Fruit fly (Drosophila melanogaster) whole organism, embryonic: ENCODE results near the gene CG34282.

Experiments used
- ATbp ChIP-seq: fragments of 200-800 bp; sonication (Bioruptor generic); optimal IDR thresholded peaks from 2 replicates; lab custom pipeline; 2017; ENCODE audit warnings: missing biosample characterization, mild to moderate bottlenecking, missing genetic modification characterization, missing genetic modification reagents
- Awh ChIP-seq: fragments of 200-800 bp; sonication (Bioruptor generic); IDR thresholded peaks from 2 replicates; pipeline ENCODE4, ENCODE4 v1.3.6; 2022; ENCODE audit warnings: missing biosample characterization, missing genetic modification characterization
- CG11085 ChIP-seq: fragments of 200-800 bp; sonication (Bioruptor generic); IDR thresholded peaks from 2 replicates; pipeline ENCODE4 v1.3.6; 2022; ENCODE audit warnings: missing biosample characterization, missing genetic modification characterization
- CG11560 ChIP-seq: fragments of 200-800 bp; sonication (Bioruptor generic); IDR thresholded peaks from 3 replicates; pipeline ENCODE4 v1.3.6; 2022; ENCODE audit warnings: missing biosample characterization, missing genetic modification characterization
- CG12071 ChIP-seq: fragments of 200-800 bp; sonication (Bioruptor generic); optimal IDR thresholded peaks from 3 replicates; lab custom pipeline; 2018; ENCODE audit warnings: missing biosample characterization, mild to moderate bottlenecking, missing genetic modification characterization
- CG12659 ChIP-seq: fragments of 200-800 bp; sonication (Bioruptor generic); optimal IDR thresholded peaks from 3 replicates; lab custom pipeline; 2017; ENCODE audit warnings: mild to moderate bottlenecking, missing biosample characterization, missing genetic modification reagents, missing genetic modification characterization
- CG12744 ChIP-seq: fragments of 200-800 bp; sonication (Bioruptor generic); optimal IDR thresholded peaks from 2 replicates; lab custom pipeline; 2016; ENCODE audit warnings: missing biosample characterization, missing genetic modification characterization
- CG1602 ChIP-seq: fragments of 200-800 bp; sonication (Bioruptor generic); optimal IDR thresholded peaks from 3 replicates; lab custom pipeline; 2016; ENCODE audit warnings: missing biosample characterization, missing genetic modification characterization
- CG17361 ChIP-seq: fragments of 200-800 bp; sonication (Bioruptor generic); IDR thresholded peaks from 3 replicates; pipeline ENCODE4 v1.3.6; 2022; ENCODE audit warnings: missing biosample characterization, missing genetic modification characterization
- CG17829 ChIP-seq: fragments of 200-800 bp; optimal IDR thresholded peaks from 2 replicates; lab custom pipeline; 2019; ENCODE audit warnings: missing biosample characterization, mild to moderate bottlenecking, missing genetic modification characterization, moderate library complexity
- CG17912 ChIP-seq: fragments of 200-800 bp; sonication (Bioruptor generic); optimal IDR thresholded peaks from 2 replicates; lab custom pipeline; 2018; ENCODE audit warnings: missing biosample characterization, mild to moderate bottlenecking, missing genetic modification characterization
- CG18011 ChIP-seq: fragments of 200-800 bp; sonication (Bioruptor generic); optimal IDR thresholded peaks from 2 replicates; lab custom pipeline; 2017; ENCODE audit warnings: missing biosample characterization, missing genetic modification characterization, mild to moderate bottlenecking, moderate library complexity, missing genotype
- CG18764 ChIP-seq: fragments of 200-800 bp; sonication (Bioruptor generic); optimal IDR thresholded peaks from 3 replicates; lab custom pipeline; 2016; ENCODE audit warnings: missing biosample characterization, missing genetic modification characterization
- CG2202 ChIP-seq: fragments of 200-800 bp; sonication (Bioruptor generic); optimal IDR thresholded peaks from 2 replicates; lab custom pipeline; 2018; ENCODE audit warnings: missing biosample characterization, mild to moderate bottlenecking, missing genetic modification characterization
- CG2889 ChIP-seq: fragments of 200-800 bp; sonication (Bioruptor generic); IDR thresholded peaks from 3 replicates; pipeline ENCODE4 v1.3.6; 2022; ENCODE audit warnings: missing biosample characterization, missing genetic modification characterization
- CG31365 ChIP-seq: fragments of 200-800 bp; sonication (Bioruptor generic); optimal IDR thresholded peaks from 2 replicates; lab custom pipeline; 2018; ENCODE audit warnings: missing biosample characterization, mild to moderate bottlenecking, missing genetic modification characterization
- CG3847 ChIP-seq: fragments of 200-800 bp; sonication (Bioruptor generic); IDR thresholded peaks from 2 replicates; pipeline ENCODE4 v1.3.6; 2022; ENCODE audit warnings: missing biosample characterization, missing genetic modification characterization
- CG4282 ChIP-seq: fragments of 200-800 bp; sonication (Bioruptor generic); optimal IDR thresholded peaks from 2 replicates; lab custom pipeline; 2016; ENCODE audit warnings: missing biosample characterization, missing genetic modification characterization
- CG7963 ChIP-seq: fragments of 200-800 bp; sonication (Bioruptor generic); IDR thresholded peaks from 3 replicates; pipeline ENCODE4 v1.3.6; 2022; ENCODE audit warnings: missing biosample characterization, missing genetic modification characterization; ENCODE audit not compliant: partially characterized antibody
- CG8359 ChIP-seq: fragments of 200-800 bp; sonication (Bioruptor generic); optimal IDR thresholded peaks from 2 replicates; lab custom pipeline; 2017; ENCODE audit warnings: missing biosample characterization, mild to moderate bottlenecking, missing genetic modification characterization, borderline replicate concordance
- CG8765 ChIP-seq: fragments of 200-800 bp; sonication (Bioruptor generic); IDR thresholded peaks from 2 replicates; pipeline ENCODE4 v1.3.6; 2022; ENCODE audit warnings: missing biosample characterization, missing genetic modification characterization
- CG9215 ChIP-seq: fragments of 200-800 bp; sonication (Bioruptor generic); IDR thresholded peaks from 2 replicates; pipeline ENCODE4 v1.3.6; 2022; ENCODE audit warnings: missing biosample characterization, missing genetic modification characterization
- CG9609 ChIP-seq: fragments of 200-800 bp; sonication (Bioruptor generic); optimal IDR thresholded peaks from 3 replicates; lab custom pipeline; 2016; ENCODE audit warnings: missing biosample characterization, missing genetic modification characterization
- CG9797 ChIP-seq: fragments of 200-800 bp; sonication (Bioruptor generic); optimal IDR thresholded peaks from 3 replicates; lab custom pipeline; 2018; ENCODE audit warnings: missing biosample characterization, mild to moderate bottlenecking, missing genetic modification characterization
- D19A ChIP-seq: fragments of 200-800 bp; optimal IDR thresholded peaks from 3 replicates; lab custom pipeline; 2019; ENCODE audit warnings: missing biosample characterization, mild to moderate bottlenecking, missing genetic modification characterization, moderate library complexity
- Deaf1 ChIP-seq: fragments of 200-800 bp; optimal IDR thresholded peaks from 3 replicates; lab custom pipeline; 2019; ENCODE audit warnings: missing biosample characterization, mild to moderate bottlenecking, missing genetic modification characterization, moderate library complexity
- E2f1 ChIP-seq: fragments of 200-800 bp; sonication (Bioruptor generic); IDR thresholded peaks from 2 replicates; pipeline ENCODE4 v1.3.6; 2022; ENCODE audit warnings: missing biosample characterization, missing genetic modification characterization
- Fer2 ChIP-seq: fragments of 200-800 bp; sonication (Bioruptor generic); optimal IDR thresholded peaks from 2 replicates; lab custom pipeline; 2018; ENCODE audit warnings: missing biosample characterization, mild to moderate bottlenecking, missing genetic modification characterization, moderate library complexity
- Usf ChIP-seq: fragments of 200-800 bp; sonication (Bioruptor generic); optimal IDR thresholded peaks from 2 replicates; lab custom pipeline; 2017; ENCODE audit warnings: missing genotype, missing biosample characterization, missing genetic modification characterization
- ash1 ChIP-seq: fragments of 200-800 bp; sonication (Bioruptor generic); optimal IDR thresholded peaks from 2 replicates; lab custom pipeline; 2018; ENCODE audit warnings: missing biosample characterization, mild to moderate bottlenecking, missing genetic modification characterization
- btn ChIP-seq: fragments of 200-800 bp; sonication (Bioruptor generic); optimal IDR thresholded peaks from 2 replicates; lab custom pipeline; 2016; ENCODE audit warnings: missing biosample characterization, missing genetic modification characterization
- corto ChIP-seq: fragments of 200-800 bp; sonication (Bioruptor generic); optimal IDR thresholded peaks from 2 replicates; lab custom pipeline; 2016; ENCODE audit warnings: missing biosample characterization, mild to moderate bottlenecking, missing genetic modification characterization, moderate library complexity
- dimm ChIP-seq: fragments of 200-800 bp; sonication (Bioruptor generic); IDR thresholded peaks from 2 replicates; pipeline ENCODE4 v1.3.6; 2022; ENCODE audit warnings: missing biosample characterization, missing genetic modification characterization
- ems ChIP-seq: fragments of 200-800 bp; sonication (Bioruptor generic); optimal IDR thresholded peaks from 3 replicates; lab custom pipeline; 2016; ENCODE audit warnings: missing biosample characterization, missing genetic modification characterization
- ewg ChIP-seq: fragments of 200-800 bp; sonication (Bioruptor generic); optimal IDR thresholded peaks from 3 replicates; lab custom pipeline; 2017; ENCODE audit warnings: mild to moderate bottlenecking, missing biosample characterization, missing genetic modification reagents, missing genetic modification characterization
- hb ChIP-seq: fragments of 200-800 bp; sonication (Bioruptor generic); IDR thresholded peaks from 3 replicates; pipeline ENCODE4 v1.3.6; 2022; ENCODE audit warnings: missing biosample characterization, missing genetic modification characterization; ENCODE audit not compliant: partially characterized antibody
- lab ChIP-seq: fragments of 200-800 bp; sonication (Bioruptor generic); optimal IDR thresholded peaks from 3 replicates; lab custom pipeline; 2017; ENCODE audit warnings: missing biosample characterization, missing genetic modification characterization, mild to moderate bottlenecking, moderate library complexity, missing genetic modification reagents
- nerfin-2 ChIP-seq: fragments of 200-800 bp; sonication (Bioruptor generic); IDR thresholded peaks from 2 replicates; pipeline ENCODE4 v1.3.6; 2022; ENCODE audit warnings: missing biosample characterization, missing genetic modification characterization; ENCODE audit not compliant: partially characterized antibody
- onecut ChIP-seq: fragments of 200-800 bp; sonication (Bioruptor generic); IDR thresholded peaks from 2 replicates; pipeline ENCODE4 v1.3.6; 2022; ENCODE audit warnings: missing biosample characterization, missing genetic modification characterization
- pzg ChIP-seq: fragments of 200-800 bp; sonication (Bioruptor generic); optimal IDR thresholded peaks from 3 replicates; lab custom pipeline; 2018; ENCODE audit warnings: missing biosample characterization, mild to moderate bottlenecking, missing genetic modification characterization, moderate library complexity
- row ChIP-seq: fragments of 200-800 bp; sonication (Bioruptor generic); IDR thresholded peaks from 3 replicates; pipeline ENCODE4 v1.3.6; 2022; ENCODE audit warnings: missing biosample characterization, missing genetic modification characterization
- run ChIP-seq: fragments of 200-800 bp; sonication (Bioruptor generic); optimal IDR thresholded peaks from 3 replicates; lab custom pipeline; 2018; ENCODE audit warnings: missing biosample characterization, mild to moderate bottlenecking, missing genetic modification characterization
- sob ChIP-seq: fragments of 200-800 bp; sonication (Bioruptor generic); IDR thresholded peaks from 2 replicates; pipeline ENCODE4 v1.3.6; 2022; ENCODE audit warnings: missing biosample characterization, missing genetic modification characterization
- sr ChIP-seq: fragments of 200-800 bp; sonication (Bioruptor generic); IDR thresholded peaks from 3 replicates; pipeline ENCODE4 v1.3.6; 2022; ENCODE audit warnings: missing biosample characterization, missing genetic modification characterization
- trem ChIP-seq: fragments of 200-800 bp; optimal IDR thresholded peaks from 3 replicates; lab custom pipeline; 2019; ENCODE audit warnings: missing biosample characterization, mild to moderate bottlenecking, missing genetic modification characterization, moderate library complexity
- vfl ChIP-seq: fragments of 200-800 bp; sonication (Bioruptor generic); optimal IDR thresholded peaks from 2 replicates; lab custom pipeline; 2016; ENCODE audit warnings: missing biosample characterization, missing genetic modification characterization
- wor ChIP-seq: fragments of 200-800 bp; sonication (Bioruptor generic); IDR thresholded peaks from 2 replicates; pipeline ENCODE4 v1.3.6; 2022; ENCODE audit warnings: missing biosample characterization, missing genetic modification characterization
- zen ChIP-seq: fragments of 200-800 bp; sonication (Bioruptor generic); optimal IDR thresholded peaks from 3 replicates; lab custom pipeline; 2018; ENCODE audit warnings: missing biosample characterization, mild to moderate bottlenecking, missing genetic modification characterization, moderate library complexity
- zf30C ChIP-seq: fragments of 200-800 bp; sonication (Bioruptor generic); optimal IDR thresholded peaks from 3 replicates; lab custom pipeline; 2018; ENCODE audit warnings: missing biosample characterization, mild to moderate bottlenecking, missing genetic modification characterization

CG34282 gene

DNA sequence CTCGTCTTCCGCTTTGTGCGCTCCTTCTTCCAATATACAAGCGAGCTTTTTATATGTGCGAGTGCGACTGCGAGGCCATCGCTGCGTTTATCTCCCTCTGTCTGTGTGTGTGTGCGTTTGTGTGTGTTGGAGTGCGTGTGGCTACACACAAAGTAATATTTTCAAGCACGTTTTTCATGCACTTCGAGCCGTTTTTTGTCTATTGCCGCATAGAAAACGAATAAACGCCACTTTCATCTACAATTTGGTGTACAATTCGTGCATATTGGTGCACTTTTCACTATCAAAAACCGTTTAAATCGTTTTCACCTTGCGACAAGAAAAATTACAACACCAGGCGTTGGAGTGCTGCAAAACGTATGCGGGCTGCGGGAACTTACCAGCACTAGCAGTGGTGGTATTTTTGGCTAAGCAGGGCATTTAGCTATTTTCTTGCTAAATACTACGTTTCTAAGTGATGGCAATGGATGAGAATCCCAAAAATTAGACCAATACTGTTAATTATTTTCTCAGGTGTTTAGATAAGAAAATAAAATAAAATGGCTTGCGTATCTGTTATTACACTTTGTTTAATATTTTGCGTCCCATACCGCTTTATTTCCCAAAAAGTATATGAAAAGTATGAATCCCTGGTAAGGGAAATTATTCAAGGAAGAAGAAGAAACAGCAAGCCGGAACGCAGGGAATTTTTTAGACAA lies 36.0 kb upstream of the CG34282 start, which contains the start of the genes CG31224 and CstF64 (continued):
- TF ChIP-seq CG8359 (GFP tag; lab: Kevin White, UChicago) (no peak), corto (no peak), CG12744 (peak; percentile 81), btn (GFP tag; lab: Kevin White, UChicago) (peak; percentile 79), CG9215 (GFP tag; lab: Robert Waterston, UW) (peak; percentile 79), CG9797 (GFP tag; lab: Kevin White, UChicago) (peak; percentile 50), CG3847 (GFP tag; lab: Robert Waterston, UW) (peak; percentile 92), CG9609 (GFP tag; lab: Kevin White, UChicago) (peak; percentile 83), CG4282 (GFP tag; lab: Kevin White, UChicago) (peak; percentile 84), CG7963 (GFP tag; lab: Robert Waterston, UW) (no peak), onecut (GFP tag; lab: Robert Waterston, UW) (peak; percentile 15; the same call in 1 of the 2 replicates), CG2889 (GFP tag; lab: Robert Waterston, UW) (peak; percentile 33; the same call in 1 of the 3 replicates), zen (tag; lab: Kevin White, UChicago) (peak; percentile 84), trem (tag; lab: Kevin White, UChicago) (peak; percentile 78), nerfin-2 (no peak), CG18011 (GFP tag; lab: Kevin White, UChicago) (no peak), hb (GFP tag; lab: Robert Waterston, UW) (no peak), CG18764 (GFP tag; lab: Kevin White, UChicago) (peak; percentile 80), vfl (peak; percentile 77), CG1602 (peak; percentile 89), pzg (peak; percentile 82), CG11085 (peak; percentile 80), ems (GFP tag; lab: Kevin White, UChicago) (peak; percentile 90), sr (GFP tag; lab: Robert Waterston, UW) (0 out of 3 replicates have a peak, but pooled peaks have one; percentile 4), ATbp (GFP tag; lab: Kevin White, UChicago) (peak; percentile 35), CG17829 (peak; percentile 86), CG17912 (GFP tag; lab: Kevin White, UChicago) (no peak), CG8765 (GFP tag; lab: Robert Waterston, UW) (peak; percentile 79), ash1 (GFP tag; lab: Kevin White, UChicago) (no peak), CG12071 (GFP tag; lab: Kevin White, UChicago) (no peak), D19A (no peak), run (tag; lab: Kevin White, UChicago) (peak; percentile 53), row (GFP tag; lab: Robert Waterston, UW) (peak; percentile 94), CG31365 (peak; percentile 25), CG2202 (tag; lab: Kevin White, UChicago) (peak; percentile 67), lab (peak; percentile 90), sob (GFP tag; lab: Robert Waterston, UW) (peak; percentile 85), wor (GFP tag; lab: Robert Waterston, UW) (peak; percentile 71), CG11560 (peak; percentile 54; the same call in 2 of the 3 replicates), Deaf1 (tag; lab: Kevin White, UChicago) (no peak), ewg (GFP tag; lab: Kevin White, UChicago) (peak; percentile 70), Usf (peak; percentile 59), E2f1 (GFP tag; lab: Robert Waterston, UW) (peak; percentile 76), dimm (GFP tag; lab: Robert Waterston, UW) (peak; percentile 46; the same call in 1 of the 2 replicates), CG17361 (GFP tag; lab: Robert Waterston, UW) (peak; percentile 87), Awh (GFP tag; lab: Robert Waterston, UW) (peak; percentile 74; the same call in 1 of the 2 replicates), Fer2 (tag; lab: Kevin White, UChicago) (peak; percentile 74), CG12659 (peak; percentile 90), zf30C (no peak)
